Worm (Caenorhabditis elegans) whole organism, early embryonic: Measurements from ENCODE around the gene lgc-49.

ENCODE experiments used
- B0310.2 ChIP-seq: sonication (generic microtip); optimal IDR thresholded peaks from 2 replicates; lab custom pipeline; 2016; ENCODE audit warnings: mild to moderate bottlenecking, missing genetic modification characterization, missing compliant biosample characterization
- F13C5.2 ChIP-seq: sonication (generic microtip); optimal IDR thresholded peaks from 2 replicates; lab custom pipeline; 2017; ENCODE audit warnings: mild to moderate bottlenecking, missing genetic modification characterization, inconsistent platforms, missing compliant biosample characterization
- aly-1 ChIP-seq: sonication (generic microtip); optimal IDR thresholded peaks from 2 replicates; lab custom pipeline; 2016; ENCODE audit warnings: missing genetic modification characterization, missing compliant biosample characterization
- ama-1 ChIP-seq: fragments of 150-350 bp; optimal IDR thresholded peaks from 2 replicates; lab custom pipeline; 2014
- ceh-13 ChIP-seq: fragments of 200-800 bp; sonication (Bioruptor generic); optimal IDR thresholded peaks from 2 replicates; lab custom pipeline; 2018; ENCODE audit warnings: mild to moderate bottlenecking, missing genetic modification characterization, missing compliant biosample characterization
- ceh-36 ChIP-seq: sonication (generic microtip); optimal IDR thresholded peaks from 2 replicates; lab custom pipeline; 2016; ENCODE audit warnings: missing genetic modification characterization, inconsistent platforms, missing compliant biosample characterization
- ets-7 ChIP-seq: sonication (generic microtip); optimal IDR thresholded peaks from 2 replicates; lab custom pipeline; 2016; ENCODE audit warnings: missing genotype, missing genetic modification characterization, missing compliant biosample characterization
- flt-1 ChIP-seq: fragments of 200-800 bp; sonication (Bioruptor generic); IDR thresholded peaks from 2 replicates; pipeline ENCODE4 v1.3.6; 2022; ENCODE audit warnings: missing genetic modification characterization, missing compliant biosample characterization
- hmbx-1 ChIP-seq: sonication (generic microtip); optimal IDR thresholded peaks from 2 replicates; lab custom pipeline; 2016; ENCODE audit warnings: mild to moderate bottlenecking, missing genetic modification characterization, missing compliant biosample characterization
- hmg-4 ChIP-seq: fragments of 200-800 bp; sonication (Bioruptor generic); optimal IDR thresholded peaks from 2 replicates; lab custom pipeline; 2018; ENCODE audit warnings: mild to moderate bottlenecking, missing genetic modification characterization, missing compliant biosample characterization
- hnd-1 ChIP-seq: sonication (generic microtip); optimal IDR thresholded peaks from 2 replicates; lab custom pipeline; 2016; ENCODE audit warnings: missing genetic modification characterization, missing compliant biosample characterization
- pes-1 ChIP-seq: fragments of 200-800 bp; sonication (Bioruptor generic); IDR thresholded peaks from 2 replicates; pipeline ENCODE4 v1.3.6; 2022; ENCODE audit warnings: missing genetic modification reagents, missing genetic modification characterization, missing compliant biosample characterization
- scrt-1 ChIP-seq: fragments of 200-800 bp; sonication (Bioruptor generic); IDR thresholded peaks from 2 replicates; pipeline ENCODE4 v1.3.6; 2022; ENCODE audit warnings: missing genetic modification characterization, missing compliant biosample characterization
- sea-1 ChIP-seq: fragments of 200-800 bp; sonication (Bioruptor generic); conservative IDR thresholded peaks from 2 replicates; pipeline ENCODE4 v1.3.6; 2022; ENCODE audit warnings: missing genetic modification characterization, missing compliant biosample characterization
- tbx-11 ChIP-seq: fragments of 200-800 bp; sonication (Bioruptor generic); IDR thresholded peaks from 2 replicates; pipeline ENCODE4 v1.3.6; 2022; ENCODE audit warnings: missing genetic modification characterization, missing compliant biosample characterization
- tbx-37 ChIP-seq: fragments of 200-800 bp; sonication (Bioruptor generic); conservative IDR thresholded peaks from 2 replicates; pipeline ENCODE4 v1.3.6; 2022; ENCODE audit warnings: missing genetic modification reagents, missing genetic modification characterization, missing compliant biosample characterization
- tra-4 ChIP-seq: sonication (generic microtip); optimal IDR thresholded peaks from 2 replicates; lab custom pipeline; 2017; ENCODE audit warnings: missing genetic modification characterization, missing compliant biosample characterization

lgc-49 gene

DNA sequence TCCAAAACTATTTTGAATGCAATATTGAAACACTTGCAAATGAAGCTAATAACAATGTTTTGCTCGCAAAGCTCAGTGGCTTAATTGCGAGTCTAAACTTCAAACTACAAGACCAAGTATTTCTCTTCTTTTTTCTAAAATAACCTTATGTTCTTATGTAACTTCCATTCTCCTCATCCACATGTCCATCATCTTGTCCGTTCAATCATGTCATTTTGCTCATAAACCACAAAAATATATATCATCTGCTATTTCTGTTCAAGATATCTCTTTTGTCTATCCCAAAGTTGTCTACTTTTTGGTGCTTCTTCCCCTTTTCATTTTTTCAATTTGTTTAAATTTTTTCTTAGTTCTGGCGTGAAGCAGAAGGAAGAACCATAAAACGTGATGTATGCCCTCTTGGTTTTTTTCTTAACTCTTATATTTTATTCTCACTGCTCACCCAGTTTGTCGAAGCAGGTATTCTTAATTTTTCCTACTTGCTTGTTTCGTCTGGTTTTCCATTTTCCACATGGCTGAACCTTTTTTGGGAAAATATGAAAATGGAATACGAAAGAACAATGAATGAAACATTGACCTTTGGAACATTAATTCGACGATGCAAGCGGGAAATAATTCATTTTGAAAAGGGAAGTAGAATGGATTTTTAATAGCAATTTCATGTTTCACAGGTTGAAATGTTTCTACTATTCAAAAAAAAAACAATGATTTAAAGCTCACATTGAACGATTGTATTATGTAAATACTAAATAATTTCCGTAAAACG lies 20.3 kb upstream of the lgc-49 start:
- no peak for TF ChIP-seq tbx-11 (GFP tag; lab: Robert Waterston, UW)
- TF ChIP-seq pes-1 (GFP tag; lab: Robert Waterston, UW), result no peak
- no peak for TF ChIP-seq hmg-4 (GFP tag; lab: Kevin White, UChicago)
- no peak for TF ChIP-seq aly-1 (tag; lab: Kevin White, UChicago)
- no peak for TF ChIP-seq ets-7 (tag; lab: Kevin White, UChicago)
- TF ChIP-seq F13C5.2, result no peak
- no peak for TF ChIP-seq B0310.2 (tag; lab: Kevin White, UChicago)
- TF ChIP-seq tra-4 (tag; lab: Kevin White, UChicago), result no peak
- no peak for TF ChIP-seq sea-1 (GFP tag; lab: Robert Waterston, UW)
- TF ChIP-seq scrt-1 (GFP tag; lab: Robert Waterston, UW), result no peak
- no peak for TF ChIP-seq flt-1
- no peak for TF ChIP-seq ceh-36 (tag; lab: Kevin White, UChicago)
- TF ChIP-seq tbx-37 (GFP tag; lab: Robert Waterston, UW), result no peak
- no peak for TF ChIP-seq hmbx-1 (tag; lab: Kevin White, UChicago)
- no peak for TF ChIP-seq ama-1
- TF ChIP-seq ceh-13 (GFP tag; lab: Kevin White, UChicago), result no peak
- TF ChIP-seq hnd-1, result no peak

DNA sequence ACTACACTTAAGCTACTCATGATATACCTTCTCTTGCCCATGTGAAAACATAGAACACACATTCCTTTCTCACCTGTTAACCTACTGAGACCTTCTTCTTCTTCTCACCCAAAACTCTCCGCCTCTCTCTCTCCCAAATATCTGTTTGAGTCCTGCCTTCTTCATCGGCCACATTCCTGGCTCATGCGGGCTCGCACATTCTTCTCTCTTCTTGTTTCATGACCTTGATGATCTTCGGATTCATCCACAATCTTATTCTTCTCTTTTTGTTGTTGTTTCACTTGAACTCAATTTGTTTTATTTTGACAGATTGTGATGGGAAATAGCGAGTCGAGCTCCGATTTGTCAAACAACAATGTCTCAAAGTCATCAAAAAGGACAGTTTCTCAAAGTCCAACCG lies 19.2 kb upstream of the lgc-49 start, which contains the start of gene T19C4.5:
T19C4.5 (plus strand) TSS at position 308 of the 400 bp plus-strand sequence.
- TF ChIP-seq hmg-4 (GFP tag; lab: Kevin White, UChicago) (no peak), F13C5.2 (no peak), ets-7 (tag; lab: Kevin White, UChicago) (no peak), pes-1 (GFP tag; lab: Robert Waterston, UW) (no peak), tra-4 (tag; lab: Kevin White, UChicago) (no peak), flt-1 (no peak), aly-1 (tag; lab: Kevin White, UChicago) (no peak), hmbx-1 (tag; lab: Kevin White, UChicago) (no peak), scrt-1 (GFP tag; lab: Robert Waterston, UW) (no peak), ama-1 (no peak)

DNA sequence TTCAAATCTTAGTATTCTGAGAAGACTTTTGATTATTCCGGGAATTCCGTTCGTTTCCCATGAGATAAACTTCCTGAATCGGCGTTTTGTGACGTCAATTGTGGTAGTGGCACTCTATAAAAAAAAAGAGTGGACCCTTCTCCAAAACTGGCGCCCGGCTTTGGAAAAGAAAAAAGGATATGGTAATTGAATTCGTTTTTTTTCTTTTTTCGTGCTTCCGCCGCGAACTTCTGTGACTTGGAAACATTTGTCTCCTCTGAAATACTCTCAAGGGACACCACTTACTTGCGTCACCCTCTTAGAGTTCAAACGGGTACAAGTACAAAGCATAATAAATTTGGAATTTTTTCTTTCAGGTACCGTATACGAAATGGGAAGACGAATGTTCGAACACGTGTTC lies 18.4 kb upstream of the lgc-49 start:
- TF ChIP-seq B0310.2 (tag; lab: Kevin White, UChicago) (no peak), hmbx-1 (tag; lab: Kevin White, UChicago) (no peak), tbx-11 (GFP tag; lab: Robert Waterston, UW) (no peak), ets-7 (tag; lab: Kevin White, UChicago) (no peak), F13C5.2 (no peak), ceh-36 (tag; lab: Kevin White, UChicago) (no peak), tbx-37 (GFP tag; lab: Robert Waterston, UW) (no peak), flt-1 (no peak), pes-1 (GFP tag; lab: Robert Waterston, UW) (no peak), hnd-1 (no peak), scrt-1 (GFP tag; lab: Robert Waterston, UW) (no peak), ceh-13 (GFP tag; lab: Kevin White, UChicago) (no peak), aly-1 (tag; lab: Kevin White, UChicago) (no peak), ama-1 (no peak)

DNA sequence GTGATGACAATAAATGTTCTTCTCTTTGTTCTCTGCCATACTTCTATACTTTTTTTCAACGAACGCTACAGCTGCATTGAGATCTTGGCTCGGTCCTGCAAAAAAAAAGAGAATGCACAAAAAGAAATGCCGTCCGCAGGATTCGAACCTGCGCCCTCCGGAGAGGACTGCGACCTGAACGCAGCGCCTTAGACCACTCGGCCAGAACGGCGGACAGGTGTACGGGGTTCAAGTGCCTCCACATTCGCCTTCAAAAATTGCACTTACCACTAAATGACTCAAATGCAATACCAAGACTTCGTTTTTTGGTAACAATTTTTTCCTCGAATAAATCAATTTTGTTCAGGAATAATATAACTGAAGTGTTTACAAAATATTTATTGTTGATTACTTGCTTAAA lies 16.4 kb upstream of the lgc-49 start:
- TF ChIP-seq aly-1 (tag; lab: Kevin White, UChicago) (no peak), hmbx-1 (tag; lab: Kevin White, UChicago) (no peak), hnd-1 (no peak), tbx-11 (GFP tag; lab: Robert Waterston, UW) (no peak)

DNA sequence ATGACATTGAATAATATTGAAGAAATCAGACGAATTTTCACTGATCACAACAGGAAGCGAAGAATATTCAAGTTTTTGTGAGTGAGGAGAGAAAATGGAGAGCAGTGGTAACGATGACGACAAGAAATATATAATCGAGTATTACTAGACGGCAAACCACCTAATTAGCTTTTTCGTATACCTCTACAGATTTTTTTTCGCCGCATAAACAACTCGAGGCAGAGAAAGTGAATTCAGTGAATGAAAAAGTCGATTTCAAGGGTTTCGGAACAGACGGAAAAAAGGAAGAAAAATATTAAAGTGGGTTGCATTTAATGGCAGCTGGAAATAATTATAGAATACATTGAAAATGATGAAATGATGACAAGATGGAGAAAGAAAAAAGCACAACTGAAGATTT lies 13.5 kb upstream of the lgc-49 start, which contains the start of gene gpa-1:
gpa-1 (minus strand) TSS at position 101 of the 400 bp plus-strand sequence.
- no peak for TF ChIP-seq F13C5.2
- TF ChIP-seq ceh-13 (GFP tag; lab: Kevin White, UChicago), result no peak
- TF ChIP-seq sea-1 (GFP tag; lab: Robert Waterston, UW), result no peak
- no peak for TF ChIP-seq tbx-37 (GFP tag; lab: Robert Waterston, UW)
- no peak for TF ChIP-seq flt-1
- TF ChIP-seq tra-4 (tag; lab: Kevin White, UChicago), result no peak
- no peak for TF ChIP-seq scrt-1 (GFP tag; lab: Robert Waterston, UW)
- TF ChIP-seq B0310.2 (tag; lab: Kevin White, UChicago), result no peak
- no peak for TF ChIP-seq hmbx-1 (tag; lab: Kevin White, UChicago)
- TF ChIP-seq ets-7 (tag; lab: Kevin White, UChicago), result no peak
- no peak for TF ChIP-seq hnd-1
- TF ChIP-seq tbx-11 (GFP tag; lab: Robert Waterston, UW), result no peak
- no peak for TF ChIP-seq ama-1
- TF ChIP-seq pes-1 (GFP tag; lab: Robert Waterston, UW), result no peak
- TF ChIP-seq aly-1 (tag; lab: Kevin White, UChicago), result no peak
- no peak for TF ChIP-seq ceh-36 (tag; lab: Kevin White, UChicago)
- TF ChIP-seq hmg-4 (GFP tag; lab: Kevin White, UChicago), result no peak

DNA sequence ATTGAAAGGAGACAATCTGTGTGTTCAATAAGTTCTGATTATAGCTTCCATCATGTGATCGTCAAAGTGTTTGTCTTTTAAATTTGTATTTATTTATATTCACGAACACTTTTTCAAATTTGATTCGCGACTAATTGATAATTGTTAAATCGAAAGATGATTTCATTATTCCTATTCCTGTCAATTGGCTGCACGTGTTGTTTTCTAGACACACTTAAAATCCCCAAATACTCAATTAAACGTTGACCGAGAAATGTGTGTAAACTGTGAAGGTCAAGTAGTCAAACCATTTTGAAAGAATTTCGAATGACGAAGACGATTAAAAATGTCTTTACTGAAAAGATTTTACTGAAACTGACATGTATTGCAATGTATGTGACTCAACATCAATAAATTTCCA lies 10.1 kb upstream of the lgc-49 start:
- TF ChIP-seq ets-7 (tag; lab: Kevin White, UChicago) (no peak), sea-1 (GFP tag; lab: Robert Waterston, UW) (no peak), ceh-36 (tag; lab: Kevin White, UChicago) (no peak), hmbx-1 (tag; lab: Kevin White, UChicago) (no peak), flt-1 (no peak), tbx-37 (GFP tag; lab: Robert Waterston, UW) (no peak), tbx-11 (GFP tag; lab: Robert Waterston, UW) (no peak), tra-4 (tag; lab: Kevin White, UChicago) (no peak), B0310.2 (tag; lab: Kevin White, UChicago) (no peak), ama-1 (no peak), scrt-1 (GFP tag; lab: Robert Waterston, UW) (no peak), aly-1 (tag; lab: Kevin White, UChicago) (no peak), hnd-1 (no peak), ceh-13 (GFP tag; lab: Kevin White, UChicago) (no peak), F13C5.2 (no peak), pes-1 (GFP tag; lab: Robert Waterston, UW) (no peak), hmg-4 (GFP tag; lab: Kevin White, UChicago) (no peak)
